Worm (Caenorhabditis elegans): ENCODE data around the gene cdc-25.2.

The cdc-25.2 gene

DNA sequence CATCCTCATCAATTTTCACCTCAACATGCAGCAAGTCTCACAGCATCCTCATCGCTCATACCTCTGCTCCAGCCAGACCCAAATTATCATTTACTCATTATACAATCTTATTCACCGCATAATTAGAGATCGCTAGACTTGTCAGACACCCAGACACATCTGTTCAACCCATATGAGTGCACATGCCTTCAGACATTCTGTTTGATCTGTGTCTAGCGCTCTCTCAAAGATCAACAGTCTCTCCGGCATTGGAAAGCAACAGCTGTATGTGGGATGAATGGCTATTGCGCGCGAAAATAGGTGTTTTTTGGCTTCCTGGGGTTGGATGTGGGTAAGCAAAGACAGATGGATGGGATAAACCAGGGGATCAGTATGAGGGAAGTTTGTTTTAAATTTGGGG lies 5.7 kb downstream of the cdc-25.2 start:
- TF ChIP-seq nhr-28 (tag; optimal IDR thresholded peaks at IDR 0.05) (no peak), drap-1 (GFP tag; optimal IDR thresholded peaks at IDR 0.05) (no peak), lsy-2 (tag; optimal IDR thresholded peaks at IDR 0.05) (no peak), elt-1 (tag; optimal IDR thresholded peaks at IDR 0.05; ENCODE audit: borderline replicate concordance, insufficient read depth) (no peak), cnd-1 (tag; optimal IDR thresholded peaks at IDR 0.05) (peak; percentile 62), hlh-1 (tag; optimal IDR thresholded peaks at IDR 0.05) (peak; percentile 4), elt-3 (tag; optimal IDR thresholded peaks at IDR 0.05) (no peak), nhr-2 (tag; optimal IDR thresholded peaks at IDR 0.05) (peak; percentile 66), unc-62 (GFP tag; optimal IDR thresholded peaks at IDR 0.05) (peak; percentile 18), lin-32 (GFP tag; optimal IDR thresholded peaks at IDR 0.05) (peak; percentile 99)

DNA sequence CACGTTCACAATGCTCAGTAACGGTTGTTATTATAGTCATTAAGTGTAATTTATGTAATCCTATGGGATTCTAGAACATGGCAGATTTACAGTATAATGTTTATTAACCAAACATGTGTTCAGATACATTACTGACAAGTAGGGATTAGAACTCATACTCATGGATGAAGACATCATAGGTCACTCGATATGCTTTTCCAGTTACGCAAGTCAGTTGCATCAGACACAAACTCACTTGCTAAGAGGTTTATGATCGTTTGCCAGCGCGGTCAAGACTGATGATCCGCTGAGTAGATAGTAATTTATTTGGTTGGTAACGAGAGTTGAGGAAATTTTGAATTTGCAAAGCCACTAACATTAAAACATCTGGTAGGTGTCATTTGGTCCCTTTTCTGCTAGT lies 7.7 kb downstream of the cdc-25.2 start:
- peak; percentile 91 for TF ChIP-seq nhr-2 (tag; optimal IDR thresholded peaks at IDR 0.05)
- peak; percentile 57 for TF ChIP-seq zip-8 (tag; optimal IDR thresholded peaks at IDR 0.05)
- TF ChIP-seq ces-1 (GFP tag; optimal IDR thresholded peaks at IDR 0.05) = no peak
- TF ChIP-seq snpc-4 (tag; optimal IDR thresholded peaks at IDR 0.05) = no peak

DNA sequence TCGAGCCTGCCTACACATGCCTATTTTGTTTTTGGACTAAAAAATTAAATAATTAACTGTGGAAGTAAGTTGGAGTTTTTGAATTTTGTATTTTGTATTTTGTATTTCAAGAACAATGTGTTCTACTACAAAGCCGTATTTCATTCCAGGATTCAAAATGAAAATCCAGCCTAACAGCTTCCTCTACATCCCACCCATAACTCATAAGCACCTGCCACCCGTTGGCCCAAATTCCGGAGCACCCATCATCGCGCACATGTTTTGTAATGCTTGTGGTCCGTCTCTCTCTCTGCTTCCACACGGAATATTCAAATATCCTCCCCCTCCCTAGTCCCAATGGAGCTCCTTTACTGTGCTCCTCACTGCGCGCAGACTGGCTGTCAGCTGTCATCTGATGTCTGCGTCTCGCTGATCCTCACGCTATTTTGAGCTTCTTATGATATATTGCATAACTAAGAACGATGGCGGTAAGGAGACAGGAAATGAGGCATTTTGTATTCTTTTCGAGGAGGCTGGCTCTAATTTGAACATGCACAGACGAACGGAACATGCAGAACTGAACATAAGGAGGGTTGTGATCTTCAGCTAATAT lies 8.7 kb downstream of the cdc-25.2 start:
- TF ChIP-seq ztf-11 (tag; optimal IDR thresholded peaks at IDR 0.05) (no peak), flh-1 (GFP tag; optimal IDR thresholded peaks at IDR 0.05) (no peak), sem-2 (GFP tag; optimal IDR thresholded peaks at IDR 0.05) (no peak), bed-3 (GFP tag; optimal IDR thresholded peaks at IDR 0.05) (no peak), pha-4 (tag; optimal IDR thresholded peaks at IDR 0.05) (no peak), ces-1 (GFP tag; optimal IDR thresholded peaks at IDR 0.05) (no peak), nhr-12 (tag; optimal IDR thresholded peaks at IDR 0.05) (no peak), unc-62 (GFP tag; optimal IDR thresholded peaks at IDR 0.05) (peak; percentile 86), mab-5 (tag; optimal IDR thresholded peaks at IDR 0.05) (peak; percentile 8), blmp-1 (tag; optimal IDR thresholded peaks at IDR 0.05) (no peak), cnd-1 (tag; optimal IDR thresholded peaks at IDR 0.05) (peak; percentile 91), elt-1 (tag; optimal IDR thresholded peaks at IDR 0.05; ENCODE audit: borderline replicate concordance, insufficient read depth) (no peak), ham-2 (GFP tag; optimal IDR thresholded peaks at IDR 0.05) (no peak), nhr-237 (tag; optimal IDR thresholded peaks at IDR 0.05) (no peak), tbx-8 (GFP tag; optimal IDR thresholded peaks at IDR 0.05) (no peak), mep-1 (tag; optimal IDR thresholded peaks at IDR 0.05) (peak; percentile 37), nhr-28 (tag; optimal IDR thresholded peaks at IDR 0.05) (no peak), lin-13 (tag; optimal IDR thresholded peaks at IDR 0.05) (peak; percentile 36), nhr-2 (tag; optimal IDR thresholded peaks at IDR 0.05) (no peak), zip-8 (tag; optimal IDR thresholded peaks at IDR 0.05) (no peak), unc-120 (tag; optimal IDR thresholded peaks at IDR 0.05; ENCODE audit: poor library complexity, severe bottlenecking) (peak; percentile 46), lin-32 (GFP tag; optimal IDR thresholded peaks at IDR 0.05) (peak; percentile 52), ceh-43 (GFP tag; optimal IDR thresholded peaks at IDR 0.05) (no peak), sptf-1 (tag; optimal IDR thresholded peaks at IDR 0.05) (no peak), M03D4.4 (tag; optimal IDR thresholded peaks at IDR 0.05) (peak; percentile 44), ceh-39 (tag; optimal IDR thresholded peaks at IDR 0.05) (no peak), ceh-83 (GFP tag; optimal IDR thresholded peaks at IDR 0.05) (no peak), unc-39 (tag; optimal IDR thresholded peaks at IDR 0.05) (no peak), snpc-4 (tag; optimal IDR thresholded peaks at IDR 0.05) (no peak), lsy-2 (tag; optimal IDR thresholded peaks at IDR 0.05) (no peak), hlh-1 (tag; optimal IDR thresholded peaks at IDR 0.05) (peak; percentile 98), nhr-76 (tag; optimal IDR thresholded peaks at IDR 0.05) (no peak), drap-1 (GFP tag; optimal IDR thresholded peaks at IDR 0.05) (no peak), elt-3 (tag; optimal IDR thresholded peaks at IDR 0.05) (no peak), mls-2 (tag; optimal IDR thresholded peaks at IDR 0.05) (no peak)

Data from whole organism, mixed stage, embryonic.